Fruit fly (Drosophila melanogaster): Measurements from ENCODE around the gene CG34174.

Gene CG34174

dm6 chr2L:2182735-2183340, 31.2 kb upstream of the CG34174 start (continued):
- TF ChIP-seq jumu (GFP tag; optimal IDR thresholded peaks at IDR 0.05), result peak; percentile 75
- TF ChIP-seq CG16863 (GFP tag; optimal IDR thresholded peaks at IDR 0.05), result peak; percentile 59
- TF ChIP-seq NC2α (GFP tag; optimal IDR thresholded peaks at IDR 0.05), result peak; percentile 62
- no peak for TF ChIP-seq fru (optimal IDR thresholded peaks at IDR 0.05)
- TF ChIP-seq CG7556 (GFP tag; optimal IDR thresholded peaks at IDR 0.05), result peak; percentile 64
- peak; percentile 67 for TF ChIP-seq CG7839 (tag; optimal IDR thresholded peaks at IDR 0.05)
- no peak for TF ChIP-seq Atf6 (GFP tag; IDR thresholded peaks at IDR 0.05)
- no peak for TF ChIP-seq vnd (GFP tag; IDR thresholded peaks at IDR 0.05; ENCODE audit: partially characterized antibody)
- no peak for TF ChIP-seq CG11560 (tag; IDR thresholded peaks at IDR 0.05)
- TF ChIP-seq Xrp1 (GFP tag; IDR thresholded peaks at IDR 0.05), result peak; percentile 93
- TF ChIP-seq H15 (GFP tag; IDR thresholded peaks at IDR 0.05), result 0 out of 3 replicates have a peak, but pooled peaks have one; percentile 26
- TF ChIP-seq zfh1 (GFP tag; IDR thresholded peaks at IDR 0.05), result peak; percentile 94
- TF ChIP-seq sob (GFP tag; IDR thresholded peaks at IDR 0.05), result no peak
- TF ChIP-seq gsb-n (tag; optimal IDR thresholded peaks at IDR 0.05), result peak; percentile 78
- TF ChIP-seq CG8478 (optimal IDR thresholded peaks at IDR 0.05), result no peak
- TF ChIP-seq CG4328 (GFP tag; optimal IDR thresholded peaks at IDR 0.05), result no peak
- TF ChIP-seq CoRest (tag; optimal IDR thresholded peaks at IDR 0.05), result peak; percentile 33
- peak; percentile 11 for TF ChIP-seq CG13624 (GFP tag; optimal IDR thresholded peaks at IDR 0.05)
- peak; percentile 27 for TF ChIP-seq HmgD (GFP tag; optimal IDR thresholded peaks at IDR 0.05)
- TF ChIP-seq CG11398 (GFP tag; optimal IDR thresholded peaks at IDR 0.05), result peak; percentile 64
- TF ChIP-seq CG11247 (GFP tag; IDR thresholded peaks at IDR 0.05), result no peak
- no peak for TF ChIP-seq CG10543 (GFP tag; optimal IDR thresholded peaks at IDR 0.05)
- TF ChIP-seq tio (GFP tag; optimal IDR thresholded peaks at IDR 0.05), result peak; percentile 32
- peak; percentile 81; the same call in 1 of the 2 replicates for TF ChIP-seq chm (GFP tag; IDR thresholded peaks at IDR 0.05)
- TF ChIP-seq Mes4 (GFP tag; optimal IDR thresholded peaks at IDR 0.05), result peak; percentile 58
- TF ChIP-seq ATbp (GFP tag; optimal IDR thresholded peaks at IDR 0.05), result no peak
- TF ChIP-seq stwl (tag; optimal IDR thresholded peaks at IDR 0.05), result peak; percentile 57
- no peak for TF ChIP-seq zfh2 (GFP tag; optimal IDR thresholded peaks at IDR 0.05)

- TF ChIP-seq sens (GFP tag) (peak; percentile 61), Drgx (GFP tag; IDR thresholded peaks at IDR 0.05) (peak; percentile 16; the same call in 1 of the 2 replicates), CG11456 (GFP tag; IDR thresholded peaks at IDR 0.05) (0 out of 3 replicates have a peak, but pooled peaks have one; percentile 11), Pdp1 (GFP tag; optimal IDR thresholded peaks at IDR 0.05) (peak in 1 of 2 experiments; percentile 86), CG8924 (tag; optimal IDR thresholded peaks at IDR 0.05) (no peak), CG16863 (GFP tag; optimal IDR thresholded peaks at IDR 0.05) (no peak)
Measured at dm6 chr2L:2184129-2184528, 29.9 kb upstream of the CG34174 start.

- TF ChIP-seq Drgx (GFP tag; IDR thresholded peaks at IDR 0.05) (peak; percentile 59; the same call in 1 of the 2 replicates), croc (GFP tag; conservative IDR thresholded peaks at IDR 0.05) (no peak), Ets65A (GFP tag) (peak; percentile 22)
Measured at dm6 chr2L:2184659-2185058, 29.4 kb upstream of the CG34174 start.

- TF ChIP-seq sens (GFP tag) (peak; percentile 36), CG14667 (GFP tag; IDR thresholded peaks at IDR 0.05) (no peak)
Measured at dm6 chr2L:2185373-2185772, 28.7 kb upstream of the CG34174 start.

Data from whole organism, embryonic.